Fruit fly (Drosophila melanogaster) whole organism, embryonic: ENCODE measurements around the gene CG12945.

ENCODE experiments used
- ATbp ChIP-seq: fragments of 200-800 bp; sonication (Bioruptor generic); optimal IDR thresholded peaks from 2 replicates; lab custom pipeline; 2017; ENCODE audit warnings: missing biosample characterization, mild to moderate bottlenecking, missing genetic modification characterization, missing genetic modification reagents
- Adf1 ChIP-seq: fragments of 200-800 bp; sonication (Bioruptor generic); IDR thresholded peaks from 2 replicates; pipeline ENCODE4 v1.3.6; 2022; ENCODE audit warnings: missing biosample characterization, missing genetic modification characterization
- Bgb ChIP-seq: fragments of 200-800 bp; sonication (Bioruptor generic); IDR thresholded peaks from 2 replicates; pipeline ENCODE4 v1.3.6; 2022; ENCODE audit warnings: missing biosample characterization, missing genetic modification characterization; ENCODE audit not compliant: partially characterized antibody
- BtbVII ChIP-seq: fragments of 200-800 bp; sonication (Bioruptor generic); optimal IDR thresholded peaks from 3 replicates; lab custom pipeline; 2017; ENCODE audit warnings: missing biosample characterization, mild to moderate bottlenecking, missing genetic modification characterization
- CG10543 ChIP-seq: fragments of 200-800 bp; sonication (Bioruptor generic); optimal IDR thresholded peaks from 3 replicates; lab custom pipeline; 2017; ENCODE audit warnings: missing biosample characterization, mild to moderate bottlenecking, missing genetic modification characterization, moderate library complexity
- CG12155 ChIP-seq: fragments of 200-800 bp; sonication (Bioruptor generic); optimal IDR thresholded peaks from 3 replicates; lab custom pipeline; 2016; ENCODE audit warnings: missing biosample characterization, missing genetic modification characterization
- CG12659 ChIP-seq: fragments of 200-800 bp; sonication (Bioruptor generic); optimal IDR thresholded peaks from 3 replicates; lab custom pipeline; 2017; ENCODE audit warnings: mild to moderate bottlenecking, missing biosample characterization, missing genetic modification reagents, missing genetic modification characterization
- CG13894 ChIP-seq: fragments of 200-800 bp; sonication (Bioruptor generic); optimal IDR thresholded peaks from 3 replicates; lab custom pipeline; 2018; ENCODE audit warnings: missing biosample characterization, mild to moderate bottlenecking, missing genetic modification characterization, moderate library complexity
- CG15514 ChIP-seq: fragments of 200-800 bp; sonication (Bioruptor generic); optimal IDR thresholded peaks from 3 replicates; lab custom pipeline; 2017; ENCODE audit warnings: missing biosample characterization, missing genetic modification characterization, mild to moderate bottlenecking, moderate library complexity, missing genetic modification reagents
- CG15601 ChIP-seq: fragments of 200-800 bp; sonication (Bioruptor generic); optimal IDR thresholded peaks from 3 replicates; lab custom pipeline; 2019; ENCODE audit warnings: missing biosample characterization, mild to moderate bottlenecking, missing genetic modification characterization, moderate library complexity
- CG3281 ChIP-seq: fragments of 200-800 bp; sonication (Bioruptor generic); optimal IDR thresholded peaks from 3 replicates; lab custom pipeline; 2017; ENCODE audit warnings: missing biosample characterization, mild to moderate bottlenecking, missing genetic modification characterization
- CG34376 ChIP-seq: fragments of 200-800 bp; sonication (Bioruptor generic); optimal IDR thresholded peaks from 2 replicates; lab custom pipeline; 2018; ENCODE audit warnings: missing biosample characterization, mild to moderate bottlenecking, missing genetic modification characterization
- CG34422 ChIP-seq: fragments of 200-800 bp; sonication (Bioruptor generic); IDR thresholded peaks from 3 replicates; pipeline ENCODE4 v1.3.6; 2022; ENCODE audit warnings: missing biosample characterization, missing genetic modification characterization
- CG3847 ChIP-seq: fragments of 200-800 bp; sonication (Bioruptor generic); IDR thresholded peaks from 2 replicates; pipeline ENCODE4 v1.3.6; 2022; ENCODE audit warnings: missing biosample characterization, missing genetic modification characterization
- CG4404 ChIP-seq: fragments of 200-800 bp; sonication (Bioruptor generic); IDR thresholded peaks from 2 replicates; pipeline ENCODE4 v1.3.6; 2022; ENCODE audit warnings: missing biosample characterization, missing genetic modification characterization
- CG4617 ChIP-seq: fragments of 200-800 bp; sonication (Bioruptor generic); optimal IDR thresholded peaks from 3 replicates; lab custom pipeline; 2016; ENCODE audit warnings: missing biosample characterization, missing genetic modification characterization, borderline replicate concordance
- CG6175 ChIP-seq: fragments of 200-800 bp; sonication (Bioruptor generic); IDR thresholded peaks from 3 replicates; pipeline ENCODE4 v1.3.6; 2022; ENCODE audit warnings: missing biosample characterization, missing genetic modification characterization
- CG7928 ChIP-seq: fragments of 200-800 bp; sonication (Bioruptor generic); optimal IDR thresholded peaks from 2 replicates; lab custom pipeline; 2017; ENCODE audit warnings: missing biosample characterization, mild to moderate bottlenecking, missing genetic modification characterization
- CG9609 ChIP-seq: fragments of 200-800 bp; sonication (Bioruptor generic); optimal IDR thresholded peaks from 3 replicates; lab custom pipeline; 2016; ENCODE audit warnings: missing biosample characterization, missing genetic modification characterization
- CHES-1-like ChIP-seq: fragments of 200-800 bp; sonication (Bioruptor generic); optimal IDR thresholded peaks from 2 replicates; lab custom pipeline; 2016; ENCODE audit warnings: missing biosample characterization, missing genetic modification characterization
- CTCF ChIP-seq: fragments of 200-800 bp; sonication (Bioruptor generic); optimal IDR thresholded peaks from 2 replicates; lab custom pipeline; 2017; ENCODE audit warnings: missing biosample characterization, mild to moderate bottlenecking, missing genetic modification characterization, moderate library complexity
- Dip3 ChIP-seq: fragments of 200-800 bp; sonication (Bioruptor generic); optimal IDR thresholded peaks from 3 replicates; lab custom pipeline; 2016; ENCODE audit warnings: missing biosample characterization, missing genetic modification characterization
- Dp ChIP-seq: fragments of 200-800 bp; sonication (Bioruptor generic); optimal IDR thresholded peaks from 2 replicates; lab custom pipeline; 2018; ENCODE audit warnings: missing biosample characterization, mild to moderate bottlenecking, missing genetic modification characterization, moderate library complexity
- Dref ChIP-seq: fragments of 200-800 bp; sonication (Bioruptor generic); IDR thresholded peaks from 2 replicates; pipeline ENCODE4 v1.3.6; 2022; ENCODE audit warnings: missing biosample characterization, missing genetic modification characterization
- Fer1 ChIP-seq: fragments of 200-800 bp; sonication (Bioruptor generic); optimal IDR thresholded peaks from 2 replicates; lab custom pipeline; 2017; ENCODE audit warnings: missing biosample characterization, mild to moderate bottlenecking, missing genetic modification characterization
- HLH4C ChIP-seq: fragments of 200-800 bp; sonication (Bioruptor generic); IDR thresholded peaks from 3 replicates; pipeline ENCODE4 v1.3.6; 2022; ENCODE audit warnings: missing biosample characterization, missing genetic modification characterization; ENCODE audit not compliant: partially characterized antibody
- Hand ChIP-seq: fragments of 200-800 bp; sonication (Bioruptor generic); optimal IDR thresholded peaks from 2 replicates; lab custom pipeline; 2017; ENCODE audit warnings: mild to moderate bottlenecking, missing biosample characterization, missing genetic modification reagents, missing genetic modification characterization
- HmgZ ChIP-seq: fragments of 200-800 bp; sonication (Bioruptor generic); optimal IDR thresholded peaks from 2 replicates; lab custom pipeline; 2018; ENCODE audit warnings: missing biosample characterization, mild to moderate bottlenecking, missing genetic modification characterization
- Kr ChIP-seq: fragments of 200-800 bp; sonication (Bioruptor generic); optimal IDR thresholded peaks from 2 replicates; lab custom pipeline; 2017; ENCODE audit warnings: missing biosample characterization, mild to moderate bottlenecking, missing genetic modification characterization
- MBD-R2 ChIP-seq: fragments of 200-800 bp; sonication (Bioruptor generic); IDR thresholded peaks from 2 replicates; pipeline ENCODE4 v1.3.6; 2022; ENCODE audit warnings: missing biosample characterization, missing genetic modification characterization
- MESR4 ChIP-seq: fragments of 200-800 bp; sonication (Bioruptor generic); optimal IDR thresholded peaks from 2 replicates; lab custom pipeline; 2018; ENCODE audit warnings: missing biosample characterization, mild to moderate bottlenecking, missing genetic modification characterization, moderate library complexity
- MTF-1 ChIP-seq: fragments of 200-800 bp; sonication (Bioruptor generic); optimal IDR thresholded peaks from 2 replicates; lab custom pipeline; 2018; ENCODE audit warnings: missing biosample characterization, mild to moderate bottlenecking, missing genetic modification characterization, borderline replicate concordance
- Mad ChIP-seq: fragments of 200-800 bp; sonication (Bioruptor generic); optimal IDR thresholded peaks from 2 replicates; lab custom pipeline; 2016; ENCODE audit warnings: missing biosample characterization, missing genetic modification characterization
- Med ChIP-seq: fragments of 200-800 bp; sonication (Bioruptor generic); peaks from one replicate; lab custom pipeline; 2016; ENCODE audit warnings: missing biosample characterization, missing genetic modification characterization, mild to moderate bottlenecking, inconsistent platforms, moderate library complexity
- bigmax ChIP-seq: fragments of 200-800 bp; sonication (Bioruptor generic); optimal IDR thresholded peaks from 2 replicates; lab custom pipeline; 2018; ENCODE audit warnings: missing biosample characterization, mild to moderate bottlenecking, missing genetic modification characterization
- ems ChIP-seq: fragments of 200-800 bp; sonication (Bioruptor generic); optimal IDR thresholded peaks from 3 replicates; lab custom pipeline; 2016; ENCODE audit warnings: missing biosample characterization, missing genetic modification characterization
- fd96Cb ChIP-seq: fragments of 200-800 bp; sonication (Bioruptor generic); optimal IDR thresholded peaks from 2 replicates; lab custom pipeline; 2018; ENCODE audit warnings: missing biosample characterization, mild to moderate bottlenecking, missing genetic modification characterization, moderate library complexity
- ken ChIP-seq: fragments of 200-800 bp; sonication (Bioruptor generic); IDR thresholded peaks from 3 replicates; pipeline ENCODE4 v1.3.6; 2022; ENCODE audit warnings: missing biosample characterization, missing genetic modification characterization
- lov ChIP-seq, 2 experiments: fragments of 200-800 bp in 1 of 2; fragments of >200 bp in 1 of 2; sonication (Bioruptor generic) in 1 of 2; IDR thresholded peaks in 1 of 2; optimal IDR thresholded peaks in 1 of 2; 2 replicates in 1 of 2; 3 replicates in 1 of 2; pipeline versions ENCODE4 v1.3.6 to Lab custom; 2017 to 2022; ENCODE audit warnings: missing biosample characterization in 1 of 2, missing genetic modification characterization in 1 of 2
- pfk ChIP-seq: fragments of 200-800 bp; sonication (Bioruptor generic); optimal IDR thresholded peaks from 2 replicates; lab custom pipeline; 2018; ENCODE audit warnings: missing biosample characterization, mild to moderate bottlenecking, missing genetic modification characterization, moderate library complexity
- pita ChIP-seq: fragments of 200-800 bp; sonication (Bioruptor generic); optimal IDR thresholded peaks from 2 replicates; lab custom pipeline; 2017; ENCODE audit warnings: missing biosample characterization, mild to moderate bottlenecking, missing genetic modification characterization
- pzg ChIP-seq: fragments of 200-800 bp; sonication (Bioruptor generic); optimal IDR thresholded peaks from 3 replicates; lab custom pipeline; 2018; ENCODE audit warnings: missing biosample characterization, mild to moderate bottlenecking, missing genetic modification characterization, moderate library complexity
- sens ChIP-seq: fragments of 200-800 bp; sonication (Bioruptor generic); peaks from one replicate; lab custom pipeline; 2016; ENCODE audit warnings: missing biosample characterization, missing genetic modification characterization
- seq ChIP-seq: fragments of 200-800 bp; sonication (Bioruptor generic); IDR thresholded peaks from 2 replicates; pipeline ENCODE4 v1.3.6; 2022; ENCODE audit warnings: missing biosample characterization, missing genetic modification characterization
- sna ChIP-seq: fragments of 200-800 bp; sonication (Bioruptor generic); IDR thresholded peaks from 2 replicates; pipeline ENCODE4 v1.3.6; 2022; ENCODE audit warnings: missing biosample characterization, missing genetic modification characterization; ENCODE audit not compliant: partially characterized antibody
- sug ChIP-seq: fragments of 200-800 bp; optimal IDR thresholded peaks from 2 replicates; lab custom pipeline; 2019; ENCODE audit warnings: missing biosample characterization, mild to moderate bottlenecking, missing genetic modification characterization, moderate library complexity
- tna ChIP-seq: fragments of 200-800 bp; sonication (Bioruptor generic); IDR thresholded peaks from 2 replicates; pipeline ENCODE4 v1.3.6; 2022; ENCODE audit warnings: missing biosample characterization, missing genetic modification characterization; ENCODE audit not compliant: partially characterized antibody

CG12945 gene

dm6 chr3R:9784341-9785062 is 6.5 kb downstream of the CG12945 start, which contains the start of the genes MtnA and CG8500 (continued):
- TF ChIP-seq CG13894 (peak; percentile 26), HLH4C (GFP tag; lab: Robert Waterston, UW) (0 out of 3 replicates have a peak, but pooled peaks have one; percentile 24), fd96Cb (no peak), CG15514 (GFP tag; lab: Kevin White, UChicago) (peak; percentile 96), sug (tag; lab: Kevin White, UChicago) (peak; percentile 40), CG4617 (GFP tag; lab: Kevin White, UChicago) (no peak), sna (no peak), CG12659 (GFP tag; lab: Kevin White, UChicago) (peak; percentile 20), CG34422 (peak; percentile 75; the same call in 2 of the 3 replicates), Hand (GFP tag; lab: Kevin White, UChicago) (peak; percentile 4), Dip3 (no peak), Kr (GFP tag; lab: Kevin White, UChicago) (no peak), sens (GFP tag; lab: Kevin White, UChicago) (peak; percentile 33), pzg (GFP tag; lab: Kevin White, UChicago) (peak; percentile 67), Mad (GFP tag; lab: Kevin White, UChicago) (no peak), CG7928 (GFP tag; lab: Kevin White, UChicago) (no peak), MESR4 (GFP tag; lab: Kevin White, UChicago) (peak; percentile 23), CG4404 (GFP tag; lab: Robert Waterston, UW) (no peak), ken (GFP tag; lab: Robert Waterston, UW) (0 out of 3 replicates have a peak, but pooled peaks have one; percentile 31), Bgb (GFP tag; lab: Robert Waterston, UW) (peak; percentile 54; the same call in 1 of the 2 replicates), CG12155 (GFP tag; lab: Kevin White, UChicago) (peak; percentile 20), ATbp (GFP tag; lab: Kevin White, UChicago) (no peak), ems (no peak), pfk (GFP tag; lab: Kevin White, UChicago) (no peak), Adf1 (GFP tag; lab: Robert Waterston, UW) (peak; percentile 45; the same call in 1 of the 2 replicates), CG10543 (peak; percentile 37), tna (GFP tag; lab: Robert Waterston, UW) (peak; percentile 19; the same call in 1 of the 2 replicates), CG34376 (GFP tag; lab: Kevin White, UChicago) (peak; percentile 14), Dref (GFP tag; lab: Robert Waterston, UW) (0 out of 2 replicates have a peak, but pooled peaks have one; percentile 28), BtbVII (GFP tag; lab: Kevin White, UChicago) (no peak), MBD-R2 (GFP tag; lab: Robert Waterston, UW) (peak; percentile 55; the same call in 1 of the 2 replicates), CHES-1-like (GFP tag; lab: Kevin White, UChicago) (no peak), bigmax (peak; percentile 12), Fer1 (GFP tag; lab: Kevin White, UChicago) (peak; percentile 55), Med (peak; percentile 81), lov (optimal IDR thresholded peaks at IDR 0.05; lab: Kevin White, UChicago) (no peak), lov (GFP tag; IDR thresholded peaks at IDR 0.05; lab: Robert Waterston, UW) (0 out of 3 replicates have a peak, but pooled peaks have one; percentile 19), CG3281 (GFP tag; lab: Kevin White, UChicago) (peak; percentile 8), CG6175 (peak; percentile 78; the same call in 2 of the 3 replicates), CTCF (GFP tag; lab: Kevin White, UChicago) (peak; percentile 64), pita (peak; percentile 54), seq (GFP tag; lab: Robert Waterston, UW) (peak; percentile 31; the same call in 1 of the 2 replicates), Dp (peak; percentile 64), MTF-1 (peak; percentile 100), CG9609 (no peak), HmgZ (tag; lab: Kevin White, UChicago) (peak; percentile 87), CG3847 (GFP tag; lab: Robert Waterston, UW) (0 out of 2 replicates have a peak, but pooled peaks have one; percentile 7), CG15601 (tag; lab: Kevin White, UChicago) (no peak)
